Worm (Caenorhabditis elegans) whole organism, late embryonic: Measurements from ENCODE around the gene C25G6.1.

Experiments
- F13H6.1 ChIP-seq: sonication (generic microtip); optimal IDR thresholded peaks from 2 replicates; lab custom pipeline; 2016; ENCODE audit warnings: missing genetic modification characterization, missing compliant biosample characterization
- K02D7.2 ChIP-seq: sonication (generic microtip); optimal IDR thresholded peaks from 2 replicates; lab custom pipeline; 2017; ENCODE audit warnings: mild to moderate bottlenecking, missing genetic modification characterization, missing compliant biosample characterization
- K09A11.1 ChIP-seq: sonication (generic microtip); optimal IDR thresholded peaks from 2 replicates; lab custom pipeline; 2017; ENCODE audit warnings: antibody characterized with exemption, mild to moderate bottlenecking, missing genetic modification characterization, missing compliant biosample characterization; ENCODE audit not compliant: insufficient read depth
- T23F11.4 ChIP-seq: fragments of 200-800 bp; sonication (Bioruptor generic); optimal IDR thresholded peaks from 2 replicates; lab custom pipeline; 2018; ENCODE audit warnings: mild to moderate bottlenecking, missing genetic modification characterization, missing compliant biosample characterization
- Y22D7AL.16 ChIP-seq: sonication (generic microtip); optimal IDR thresholded peaks from 2 replicates; lab custom pipeline; 2016; ENCODE audit warnings: missing genetic modification characterization, missing compliant biosample characterization
- ama-1 ChIP-seq: fragments of 150-350 bp; optimal IDR thresholded peaks from 2 replicates; lab custom pipeline; 2014
- ceh-14 ChIP-seq: sonication (generic microtip); optimal IDR thresholded peaks from 2 replicates; lab custom pipeline; 2016; ENCODE audit warnings: missing genotype, missing genetic modification characterization, missing compliant biosample characterization
- ceh-18 ChIP-seq: sonication (generic microtip); optimal IDR thresholded peaks from 2 replicates; lab custom pipeline; 2016; ENCODE audit warnings: missing genetic modification characterization, missing compliant biosample characterization
- ceh-19 ChIP-seq: fragments of 200-800 bp; sonication (Bioruptor generic); optimal IDR thresholded peaks from 2 replicates; lab custom pipeline; 2018; ENCODE audit warnings: mild to moderate bottlenecking, missing genetic modification characterization, missing compliant biosample characterization
- ceh-22 ChIP-seq: sonication (generic microtip); optimal IDR thresholded peaks from 2 replicates; lab custom pipeline; 2017; ENCODE audit warnings: missing biosample characterization, missing genetic modification characterization
- ceh-45 ChIP-seq: fragments of 200-800 bp; sonication (Bioruptor generic); IDR thresholded peaks from 2 replicates; pipeline ENCODE4 v1.3.6; 2022; ENCODE audit warnings: missing genetic modification reagents, missing genetic modification characterization, missing compliant biosample characterization
- ceh-6 ChIP-seq: fragments of 200-800 bp; sonication (Bioruptor generic); optimal IDR thresholded peaks from 2 replicates; lab custom pipeline; 2018; ENCODE audit warnings: mild to moderate bottlenecking, missing genetic modification characterization, missing compliant biosample characterization
- che-1 ChIP-seq: sonication (generic microtip); optimal IDR thresholded peaks from 2 replicates; lab custom pipeline; 2016; ENCODE audit warnings: mild to moderate bottlenecking, missing genetic modification characterization, missing compliant biosample characterization
- dmd-4 ChIP-seq: sonication (generic microtip); optimal IDR thresholded peaks from 2 replicates; lab custom pipeline; 2016; ENCODE audit warnings: borderline replicate concordance, missing genetic modification characterization, missing compliant biosample characterization
- elt-2 ChIP-seq: sonication (generic microtip); optimal IDR thresholded peaks from 2 replicates; lab custom pipeline; 2016; ENCODE audit warnings: missing genetic modification reagents, missing genetic modification characterization, missing compliant biosample characterization
- eyg-1 ChIP-seq: sonication (generic microtip); optimal IDR thresholded peaks from 2 replicates; lab custom pipeline; 2016; ENCODE audit warnings: missing genotype, missing genetic modification characterization, missing compliant biosample characterization
- fax-1 ChIP-seq: sonication (generic microtip); optimal IDR thresholded peaks from 2 replicates; lab custom pipeline; 2016; ENCODE audit warnings: missing genotype, missing genetic modification characterization, missing compliant biosample characterization
- fkh-10 ChIP-seq: fragments of 150-350 bp; optimal IDR thresholded peaks from 2 replicates; lab custom pipeline; 2014; ENCODE audit warnings: missing biosample characterization, missing genetic modification reagents, missing genetic modification characterization
- fkh-6 ChIP-seq: sonication (generic microtip); optimal IDR thresholded peaks from 2 replicates; lab custom pipeline; 2016; ENCODE audit warnings: missing genetic modification characterization, missing compliant biosample characterization
- hlh-13 ChIP-seq: fragments of 200-800 bp; sonication (Bioruptor generic); optimal IDR thresholded peaks from 2 replicates; lab custom pipeline; 2018; ENCODE audit warnings: mild to moderate bottlenecking, missing genetic modification characterization, missing compliant biosample characterization
- hlh-15 ChIP-seq: sonication (generic microtip); optimal IDR thresholded peaks from 2 replicates; lab custom pipeline; 2016; ENCODE audit warnings: missing genetic modification characterization, missing compliant biosample characterization
- hlh-30 ChIP-seq: sonication (generic microtip); optimal IDR thresholded peaks from 2 replicates; lab custom pipeline; 2017; ENCODE audit warnings: antibody characterized with exemption, missing genetic modification characterization, missing compliant biosample characterization; ENCODE audit not compliant: insufficient read depth
- hlh-6 ChIP-seq: sonication (generic microtip); optimal IDR thresholded peaks from 2 replicates; lab custom pipeline; 2016; ENCODE audit warnings: missing genotype, missing genetic modification characterization, missing compliant biosample characterization
- lin-11 ChIP-seq: fragments of 200-800 bp; sonication (Bioruptor generic); optimal IDR thresholded peaks from 2 replicates; lab custom pipeline; 2018; ENCODE audit warnings: mild to moderate bottlenecking, missing genetic modification characterization, missing compliant biosample characterization
- madf-2 ChIP-seq: sonication (generic microtip); optimal IDR thresholded peaks from 2 replicates; lab custom pipeline; 2017; ENCODE audit warnings: missing genetic modification characterization, missing compliant biosample characterization
- mec-3 ChIP-seq: sonication (generic microtip); optimal IDR thresholded peaks from 2 replicates; lab custom pipeline; 2016; ENCODE audit warnings: borderline replicate concordance, missing genetic modification characterization, missing compliant biosample characterization
- npax-4 ChIP-seq: sonication (generic microtip); optimal IDR thresholded peaks from 2 replicates; lab custom pipeline; 2016; ENCODE audit warnings: missing genetic modification characterization, missing compliant biosample characterization
- pag-3 ChIP-seq: sonication (generic microtip); optimal IDR thresholded peaks from 2 replicates; lab custom pipeline; 2016; ENCODE audit warnings: missing compliant biosample characterization, missing genetic modification characterization, borderline replicate concordance
- pax-1 ChIP-seq: fragments of 150-350 bp; optimal IDR thresholded peaks from 2 replicates; lab custom pipeline; 2014; ENCODE audit warnings: missing biosample characterization, missing genetic modification characterization
- pha-2 ChIP-seq: sonication (generic microtip); optimal IDR thresholded peaks from 2 replicates; lab custom pipeline; 2017; ENCODE audit warnings: mild to moderate bottlenecking, missing genetic modification characterization, missing compliant biosample characterization
- pha-4 ChIP-seq: fragments of 150-350 bp; optimal IDR thresholded peaks from 2 replicates; lab custom pipeline; 2018; ENCODE audit warnings: missing biosample characterization, missing genetic modification reagents, missing genetic modification characterization
- rnt-1 ChIP-seq: sonication (generic microtip); optimal IDR thresholded peaks from 2 replicates; lab custom pipeline; 2016; ENCODE audit warnings: missing genetic modification characterization, missing compliant biosample characterization
- sdc-2 ChIP-seq: sonication (generic microtip); optimal IDR thresholded peaks from 2 replicates; lab custom pipeline; 2016; ENCODE audit warnings: missing genotype, missing genetic modification characterization, missing compliant biosample characterization
- sox-2 ChIP-seq: fragments of 200-800 bp; sonication (Bioruptor generic); IDR thresholded peaks from 2 replicates; pipeline ENCODE4 v1.3.6; 2022; ENCODE audit warnings: missing genetic modification reagents, missing genetic modification characterization, missing compliant biosample characterization
- tbx-7 ChIP-seq: sonication (generic microtip); optimal IDR thresholded peaks from 2 replicates; lab custom pipeline; 2016; ENCODE audit warnings: missing genotype, missing genetic modification characterization, missing compliant biosample characterization
- ttx-3 ChIP-seq: sonication (generic microtip); optimal IDR thresholded peaks from 2 replicates; lab custom pipeline; 2016; ENCODE audit warnings: missing genetic modification reagents, missing genetic modification characterization, missing compliant biosample characterization
- unc-42 ChIP-seq: sonication (generic microtip); optimal IDR thresholded peaks from 2 replicates; lab custom pipeline; 2016; ENCODE audit warnings: missing genotype, missing genetic modification characterization, missing compliant biosample characterization
- unc-86 ChIP-seq: sonication (generic microtip); optimal IDR thresholded peaks from 2 replicates; lab custom pipeline; 2016; ENCODE audit warnings: missing genetic modification characterization, missing compliant biosample characterization
- zip-5 ChIP-seq: sonication (generic microtip); optimal IDR thresholded peaks from 2 replicates; lab custom pipeline; 2016; ENCODE audit warnings: missing genetic modification characterization, missing compliant biosample characterization
- ztf-16 ChIP-seq: sonication (generic microtip); optimal IDR thresholded peaks from 2 replicates; lab custom pipeline; 2017; ENCODE audit warnings: missing genetic modification characterization, missing compliant biosample characterization

C25G6.1 gene

ce11 chrX:1245717-1246116 is 25.0 kb upstream of the C25G6.1 start, which contains the start of gene tsp-9:
TSS of gene tsp-9 (plus strand) at chrX:1246017.
- TF ChIP-seq dmd-4 (tag; lab: Kevin White, UChicago) (no peak), eyg-1 (tag; lab: Kevin White, UChicago) (no peak), ztf-16 (tag; lab: Kevin White, UChicago) (no peak), F13H6.1 (tag; lab: Kevin White, UChicago) (no peak), ceh-14 (no peak), pha-4 (no peak), unc-86 (no peak), ceh-6 (no peak), pag-3 (tag; lab: Kevin White, UChicago) (no peak), ceh-22 (no peak), K02D7.2 (tag; lab: Kevin White, UChicago) (no peak), sox-2 (GFP tag; lab: Robert Waterston, UW) (no peak), sdc-2 (tag; lab: Kevin White, UChicago) (no peak), pha-2 (tag; lab: Kevin White, UChicago) (no peak), rnt-1 (no peak), fkh-6 (tag; lab: Kevin White, UChicago) (no peak), unc-42 (no peak), lin-11 (no peak), hlh-13 (GFP tag; lab: Kevin White, UChicago) (no peak)

- TF ChIP-seq ttx-3 (tag; lab: Kevin White, UChicago) (no peak), che-1 (tag; lab: Kevin White, UChicago) (no peak), ceh-45 (no peak), pha-2 (tag; lab: Kevin White, UChicago) (no peak), fax-1 (no peak), madf-2 (no peak), hlh-30 (no peak), dmd-4 (tag; lab: Kevin White, UChicago) (no peak), K09A11.1 (tag; lab: Kevin White, UChicago) (no peak), hlh-6 (no peak), mec-3 (tag; lab: Kevin White, UChicago) (no peak), tbx-7 (tag; lab: Kevin White, UChicago) (no peak), zip-5 (no peak), unc-86 (no peak), ceh-18 (tag; lab: Kevin White, UChicago) (no peak), unc-42 (no peak), pag-3 (tag; lab: Kevin White, UChicago) (no peak), ceh-22 (no peak), ama-1 (lab: Kevin White, UChicago) (no peak), fkh-10 (GFP tag; lab: Kevin White, UChicago) (no peak)
Observed at ce11 chrX:1249738-1250137, 21.0 kb upstream of the C25G6.1 start, which contains the start of gene C25G6.4. TSS of gene C25G6.4 (minus strand) at chrX:1249838.

ce11 chrX:1255547-1255946 is 15.2 kb upstream of the C25G6.1 start, which contains the start of gene npr-11:
TSS of gene npr-11 (minus strand) at chrX:1255647.
- no peak for TF ChIP-seq ceh-19
- no peak for TF ChIP-seq K02D7.2 (tag; lab: Kevin White, UChicago)
- no peak for TF ChIP-seq pax-1
- no peak for TF ChIP-seq npax-4
- TF ChIP-seq hlh-15 (tag; lab: Kevin White, UChicago): no peak
- TF ChIP-seq T23F11.4: no peak
- TF ChIP-seq eyg-1 (tag; lab: Kevin White, UChicago): no peak
- no peak for TF ChIP-seq elt-2 (tag; lab: Kevin White, UChicago)
- no peak for TF ChIP-seq Y22D7AL.16 (tag; lab: Kevin White, UChicago)
